Worm (Caenorhabditis elegans) whole organism, L2 larva: ENCODE measurements around the gene phb-2.

Source experiments
- R02D3.7 ChIP-seq: fragments of 150-350 bp; optimal IDR thresholded peaks from 2 replicates; lab custom pipeline; 2014; ENCODE audit warnings: missing biosample characterization, missing genetic modification characterization
- Y55F3AM.14 ChIP-seq: fragments of 200-800 bp; sonication (Bioruptor generic); optimal IDR thresholded peaks from 2 replicates; lab custom pipeline; 2018; ENCODE audit warnings: mild to moderate bottlenecking, missing genetic modification characterization, missing compliant biosample characterization
- ZK546.5 ChIP-seq: sonication (generic microtip); optimal IDR thresholded peaks from 2 replicates; lab custom pipeline; 2017; ENCODE audit warnings: missing biosample characterization, missing genetic modification characterization
- alr-1 ChIP-seq: fragments of 150-350 bp; optimal IDR thresholded peaks from 2 replicates; lab custom pipeline; 2014; ENCODE audit warnings: missing biosample characterization, missing genetic modification characterization
- aly-2 ChIP-seq: fragments of 150-350 bp; optimal IDR thresholded peaks from 2 replicates; lab custom pipeline; 2014; ENCODE audit warnings: missing biosample characterization, missing genetic modification characterization
- ama-1 ChIP-seq: fragments of 150-350 bp; optimal IDR thresholded peaks from 2 replicates; lab custom pipeline; 2018; ENCODE audit warnings: inconsistent platforms
- ceh-16 ChIP-seq: fragments of 150-350 bp; optimal IDR thresholded peaks from 2 replicates; lab custom pipeline; 2014; ENCODE audit warnings: missing biosample characterization, missing genetic modification characterization
- crh-2 ChIP-seq: sonication (generic microtip); optimal IDR thresholded peaks from 2 replicates; lab custom pipeline; 2017; ENCODE audit warnings: missing biosample characterization, missing genetic modification characterization
- egl-27 ChIP-seq: sonication (generic microtip); optimal IDR thresholded peaks from 3 replicates; lab custom pipeline; 2017; ENCODE audit warnings: missing biosample characterization, missing genetic modification reagents, missing genetic modification characterization
- fos-1 ChIP-seq: fragments of 150-350 bp; optimal IDR thresholded peaks from 2 replicates; lab custom pipeline; 2014; ENCODE audit warnings: missing biosample characterization, missing genetic modification characterization
- gmeb-1 ChIP-seq: fragments of 150-350 bp; optimal IDR thresholded peaks from 2 replicates; lab custom pipeline; 2014; ENCODE audit warnings: missing biosample characterization, missing genetic modification characterization
- lin-13 ChIP-seq: fragments of 150-350 bp; optimal IDR thresholded peaks from 2 replicates; lab custom pipeline; 2014; ENCODE audit warnings: missing biosample characterization, missing genetic modification reagents, missing genetic modification characterization
- lsy-2 ChIP-seq, 2 experiments: fragments of 150-350 bp in 1 of 2; sonication (generic microtip) in 1 of 2; optimal IDR thresholded peaks; 2 replicates each; lab custom pipeline; 2014 to 2017; ENCODE audit warnings: missing biosample characterization in 2 of 2, missing genetic modification characterization in 2 of 2
- mab-5 ChIP-seq: fragments of 150-350 bp; optimal IDR thresholded peaks from 2 replicates; lab custom pipeline; 2014; ENCODE audit warnings: missing biosample characterization, missing genetic modification characterization
- mdl-1 ChIP-seq, 2 experiments: fragments of 150-350 bp in 1 of 2; sonication (generic microtip) in 1 of 2; optimal IDR thresholded peaks; 2 replicates each; lab custom pipeline; 2017; ENCODE audit warnings: missing biosample characterization in 2 of 2, missing genetic modification characterization in 2 of 2
- nhr-11 ChIP-seq: fragments of 150-350 bp; optimal IDR thresholded peaks from 2 replicates; lab custom pipeline; 2014; ENCODE audit warnings: missing biosample characterization, missing genetic modification characterization
- nhr-12 ChIP-seq: fragments of 150-350 bp; optimal IDR thresholded peaks from 2 replicates; lab custom pipeline; 2014; ENCODE audit warnings: missing biosample characterization, missing genetic modification characterization
- nhr-129 ChIP-seq: fragments of 150-350 bp; optimal IDR thresholded peaks from 2 replicates; lab custom pipeline; 2014; ENCODE audit warnings: missing biosample characterization, missing genetic modification characterization
- nhr-21 ChIP-seq: fragments of 150-350 bp; optimal IDR thresholded peaks from 2 replicates; lab custom pipeline; 2014; ENCODE audit warnings: missing biosample characterization, missing genetic modification characterization
- nhr-23 ChIP-seq: fragments of 150-350 bp; optimal IDR thresholded peaks from 2 replicates; lab custom pipeline; 2014; ENCODE audit warnings: missing biosample characterization, missing genetic modification reagents, missing genetic modification characterization
- nhr-237 ChIP-seq: fragments of 150-350 bp; optimal IDR thresholded peaks from 2 replicates; lab custom pipeline; 2014; ENCODE audit warnings: missing biosample characterization, missing genetic modification characterization
- nhr-25 ChIP-seq: fragments of 150-350 bp; sonication (generic microtip); optimal IDR thresholded peaks from 3 replicates; lab custom pipeline; 2014; ENCODE audit warnings: missing biosample characterization, missing genetic modification characterization
- nhr-6 ChIP-seq: fragments of 150-350 bp; optimal IDR thresholded peaks from 2 replicates; lab custom pipeline; 2014; ENCODE audit warnings: missing biosample characterization, missing genetic modification characterization
- nhr-77 ChIP-seq: fragments of 150-350 bp; optimal IDR thresholded peaks from 2 replicates; lab custom pipeline; 2014; ENCODE audit warnings: missing biosample characterization, missing genetic modification characterization
- peb-1 ChIP-seq: fragments of 150-350 bp; optimal IDR thresholded peaks from 2 replicates; lab custom pipeline; 2014; ENCODE audit warnings: missing biosample characterization, missing genetic modification characterization
- sem-4 ChIP-seq: fragments of 150-350 bp; optimal IDR thresholded peaks from 2 replicates; lab custom pipeline; 2014; ENCODE audit warnings: missing biosample characterization, missing genetic modification reagents, missing genetic modification characterization
- skn-1 ChIP-seq: sonication (generic microtip); optimal IDR thresholded peaks from 2 replicates; lab custom pipeline; 2017; ENCODE audit warnings: missing biosample characterization, missing genetic modification characterization
- sma-9 ChIP-seq, 2 experiments: fragments of 150-350 bp in 1 of 2; sonication (generic microtip) in 1 of 2; optimal IDR thresholded peaks; 2 replicates each; lab custom pipeline; 2014 to 2016; ENCODE audit warnings: missing genetic modification characterization in 2 of 2, mild to moderate bottlenecking in 1 of 2, missing biosample characterization in 1 of 2, missing compliant biosample characterization in 1 of 2, missing genetic modification reagents in 1 of 2, moderate library complexity in 1 of 2
- snpc-4 ChIP-seq: fragments of 150-350 bp; optimal IDR thresholded peaks from 2 replicates; lab custom pipeline; 2014; ENCODE audit warnings: missing biosample characterization, missing genetic modification characterization
- unc-55 ChIP-seq: fragments of 150-350 bp; sonication (generic microtip); optimal IDR thresholded peaks from 3 replicates; lab custom pipeline; 2014; ENCODE audit warnings: missing biosample characterization, missing genetic modification reagents, missing genetic modification characterization
- unc-62 ChIP-seq: fragments of 150-350 bp; optimal IDR thresholded peaks from 2 replicates; lab custom pipeline; 2014; ENCODE audit warnings: missing biosample characterization, missing genetic modification reagents, missing genetic modification characterization
- zag-1 ChIP-seq: fragments of 150-350 bp; optimal IDR thresholded peaks from 2 replicates; lab custom pipeline; 2014; ENCODE audit warnings: missing biosample characterization, missing genetic modification characterization
- ztf-1 ChIP-seq: fragments of 200-800 bp; sonication (Bioruptor generic); conservative IDR thresholded peaks from 2 replicates; pipeline ENCODE4 v1.3.6; 2022; ENCODE audit warnings: missing genetic modification characterization, missing compliant biosample characterization
- ztf-4 ChIP-seq: fragments of 150-350 bp; optimal IDR thresholded peaks from 2 replicates; lab custom pipeline; 2014; ENCODE audit warnings: missing biosample characterization, missing genetic modification characterization

The phb-2 gene

DNA sequence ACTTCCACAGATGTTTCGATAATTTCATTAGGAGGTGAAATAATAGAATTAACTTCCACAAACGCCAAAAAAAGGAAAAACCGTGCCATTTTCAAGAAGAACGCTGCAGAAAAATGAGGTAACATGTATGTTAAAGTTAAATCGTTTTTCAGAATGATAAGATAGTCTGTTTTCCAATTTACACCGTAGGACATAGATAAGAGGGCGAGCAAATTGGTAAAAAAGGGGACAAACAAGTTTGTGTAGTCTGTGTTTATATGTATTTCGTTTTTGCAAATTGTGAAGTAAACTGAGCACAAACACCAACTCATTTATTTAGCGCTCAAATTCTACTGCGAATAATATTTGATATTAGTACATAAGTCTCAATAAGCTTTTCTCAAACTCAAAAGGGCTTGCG, 8.7 kb downstream of the phb-2 start, which contains the start of gene F13H8.11:
Gene F13H8.11 (minus strand): TSS at position 155 of the 400 bp plus-strand sequence.
- no peak for TF ChIP-seq nhr-77
- no peak for TF ChIP-seq nhr-11 (tag; lab: Kevin White, UChicago)
- TF ChIP-seq R02D3.7 (tag; lab: Kevin White, UChicago): no peak
- TF ChIP-seq fos-1 (tag; lab: Kevin White, UChicago): peak; percentile 60
- no peak for TF ChIP-seq mdl-1 (tag; optimal IDR thresholded peaks at IDR 0.05; lab: Kevin White, UChicago)
- TF ChIP-seq crh-2: no peak
- no peak for TF ChIP-seq peb-1 (tag; lab: Kevin White, UChicago)
- no peak for TF ChIP-seq egl-27 (tag; lab: Kevin White, UChicago)
- TF ChIP-seq nhr-25: no peak
- TF ChIP-seq lsy-2 (tag; optimal IDR thresholded peaks at IDR 0.05; lab: Kevin White, UChicago): no peak
- no peak for TF ChIP-seq ztf-1 (GFP tag; lab: Robert Waterston, UW)
- no peak for TF ChIP-seq nhr-12
- peak; percentile 50 for TF ChIP-seq sma-9 (GFP tag; optimal IDR thresholded peaks at IDR 0.05; lab: Kevin White, UChicago)
- TF ChIP-seq sma-9 (tag; optimal IDR thresholded peaks at IDR 0.05; lab: Kevin White, UChicago): no peak
- no peak for TF ChIP-seq nhr-237 (tag; lab: Kevin White, UChicago)
- no peak for TF ChIP-seq nhr-129

DNA sequence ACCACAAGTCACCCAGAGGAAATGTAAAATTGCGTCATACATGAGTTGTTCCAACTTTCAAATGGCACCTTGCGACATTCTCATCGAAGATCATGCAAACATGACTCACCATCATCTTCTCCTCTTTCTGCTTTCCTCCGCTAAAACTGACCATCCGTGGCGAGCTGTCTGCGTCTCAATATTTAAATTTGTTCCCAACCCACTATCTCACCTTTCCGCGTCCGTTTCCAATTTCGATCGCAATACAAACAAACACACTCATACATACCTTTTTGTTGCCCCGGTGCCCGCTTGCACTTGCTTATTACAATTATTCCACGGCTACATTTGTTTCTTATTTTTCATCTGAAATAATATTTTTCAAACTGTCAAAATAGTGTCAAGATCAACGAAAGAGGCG, 9.5 kb downstream of the phb-2 start, which contains the start of gene nmgp-1:
Gene nmgp-1 (plus strand): TSS at position 174 of the 400 bp plus-strand sequence.
- TF ChIP-seq nhr-129: peak; percentile 25
- peak; percentile 66 for TF ChIP-seq fos-1 (tag; lab: Kevin White, UChicago)
- no peak for TF ChIP-seq zag-1 (tag; lab: Kevin White, UChicago)

DNA sequence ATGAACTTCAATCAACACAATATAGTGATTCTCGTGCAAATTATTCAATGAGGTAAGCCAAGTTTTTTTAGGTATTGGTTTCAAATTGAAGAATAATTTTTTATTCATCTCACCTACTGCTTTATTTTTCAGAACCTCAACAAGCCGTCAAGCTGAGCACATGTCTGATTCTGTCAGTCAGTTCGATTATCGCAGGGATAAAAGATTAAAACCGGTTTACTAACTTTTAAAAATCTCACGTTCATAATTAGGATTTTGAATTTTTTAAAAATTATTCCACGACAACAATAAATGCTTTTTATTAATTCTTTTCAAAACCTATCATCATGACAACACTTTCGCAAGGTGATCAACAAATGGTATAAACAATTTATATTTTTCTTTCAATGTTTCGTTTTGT, 11.0 kb downstream of the phb-2 start, which contains the start of gene F13H8.12:
Gene F13H8.12 (plus strand): TSS at position 301 of the 400 bp plus-strand sequence.
- TF ChIP-seq nhr-25: no peak
- no peak for TF ChIP-seq nhr-129
- TF ChIP-seq ama-1 (lab: Kevin White, UChicago): no peak
- no peak for TF ChIP-seq lsy-2 (tag; optimal IDR thresholded peaks at IDR 0.05; lab: Kevin White, UChicago)
- TF ChIP-seq sem-4 (tag; lab: Kevin White, UChicago): no peak
- TF ChIP-seq snpc-4 (tag; lab: Kevin White, UChicago): no peak
- TF ChIP-seq nhr-23 (tag; lab: Kevin White, UChicago): no peak
- TF ChIP-seq nhr-6 (tag; lab: Kevin White, UChicago): no peak
- TF ChIP-seq unc-62: no peak
- no peak for TF ChIP-seq ceh-16 (tag; lab: Kevin White, UChicago)
- TF ChIP-seq lin-13 (GFP tag; lab: Kevin White, UChicago): no peak
- no peak for TF ChIP-seq aly-2 (tag; lab: Kevin White, UChicago)
- TF ChIP-seq Y55F3AM.14 (GFP tag; lab: Kevin White, UChicago): no peak

DNA sequence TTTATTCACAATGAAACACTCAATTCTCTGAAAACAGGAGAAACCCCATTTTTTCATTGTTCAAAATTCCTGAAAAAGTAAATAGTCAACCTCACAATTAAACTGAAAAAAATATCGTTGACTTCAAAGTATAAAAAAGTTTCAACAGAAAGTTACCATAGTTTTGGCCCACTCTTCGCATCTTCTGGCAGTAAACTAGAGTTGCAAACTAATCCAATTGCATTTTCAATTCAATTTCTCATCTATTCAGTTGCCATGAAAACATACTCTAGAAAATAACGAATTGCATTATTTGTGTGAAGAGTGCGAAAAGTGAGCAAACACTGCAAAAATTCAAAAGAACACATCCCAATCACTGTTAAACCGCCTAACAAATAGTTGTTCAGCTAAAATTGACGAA, 12.5 kb downstream of the phb-2 start, which contains the start of gene F13H8.3:
Gene F13H8.3 (plus strand): TSS at position 301 of the 400 bp plus-strand sequence.
- TF ChIP-seq peb-1 (tag; lab: Kevin White, UChicago) (no peak), nhr-6 (tag; lab: Kevin White, UChicago) (no peak), lin-13 (GFP tag; lab: Kevin White, UChicago) (no peak), nhr-23 (tag; lab: Kevin White, UChicago) (no peak)

DNA sequence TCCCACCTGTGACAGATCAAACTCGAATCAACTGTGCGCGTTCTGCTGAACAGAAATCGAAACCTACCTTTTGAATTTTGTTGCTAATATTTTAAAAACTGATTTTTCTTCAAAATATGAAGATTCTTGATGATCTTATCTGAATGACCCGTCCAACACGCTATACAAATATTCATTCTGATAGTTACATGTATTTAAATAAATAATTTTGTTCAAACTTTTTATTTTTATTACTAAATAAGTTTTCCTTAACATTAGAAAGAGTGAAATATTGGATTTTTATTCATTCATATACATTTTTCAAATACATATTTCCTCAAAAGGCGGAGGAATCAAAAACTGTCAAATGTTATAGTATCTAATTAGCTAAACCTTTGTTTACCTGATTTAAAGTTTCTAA, 16.8 kb downstream of the phb-2 start, which contains the start of gene F13H8.8:
Gene F13H8.8 (minus strand): TSS at position 101 of the 400 bp plus-strand sequence.
- no peak for TF ChIP-seq lin-13 (GFP tag; lab: Kevin White, UChicago)
- TF ChIP-seq gmeb-1 (tag; lab: Kevin White, UChicago): no peak
- no peak for TF ChIP-seq ama-1 (lab: Kevin White, UChicago)
- no peak for TF ChIP-seq nhr-77
- TF ChIP-seq ZK546.5 (tag; lab: Kevin White, UChicago): no peak
- no peak for TF ChIP-seq lsy-2 (tag; optimal IDR thresholded peaks at IDR 0.05; lab: Kevin White, UChicago)
- TF ChIP-seq R02D3.7 (tag; lab: Kevin White, UChicago): no peak
- TF ChIP-seq Y55F3AM.14 (GFP tag; lab: Kevin White, UChicago): no peak
- TF ChIP-seq crh-2: no peak
- no peak for TF ChIP-seq ztf-4
- TF ChIP-seq nhr-6 (tag; lab: Kevin White, UChicago): no peak
- no peak for TF ChIP-seq nhr-237 (tag; lab: Kevin White, UChicago)
- TF ChIP-seq ztf-1 (GFP tag; lab: Robert Waterston, UW): no peak
- no peak for TF ChIP-seq nhr-21 (tag; lab: Kevin White, UChicago)
- TF ChIP-seq skn-1: no peak
- TF ChIP-seq egl-27 (tag; lab: Kevin White, UChicago): no peak
- no peak for TF ChIP-seq alr-1 (tag; lab: Kevin White, UChicago)
- no peak for TF ChIP-seq mab-5 (tag; lab: Kevin White, UChicago)
- no peak for TF ChIP-seq unc-55 (GFP tag; lab: Kevin White, UChicago)
